Fruit fly (Drosophila melanogaster): ENCODE results near the gene CG31875.

The CG31875 gene

dm6 chr2L:10017363-10017762 lies 14.8 kb upstream of the CG31875 start, which contains the start of gene CG13131:
CG13131 (minus strand) TSS chr2L:10017463.
- TF ChIP-seq Dif (GFP tag; optimal IDR thresholded peaks at IDR 0.05; ENCODE audit: partially characterized antibody), result no peak
- TF ChIP-seq dsf (GFP tag; optimal IDR thresholded peaks at IDR 0.05; ENCODE audit: borderline replicate concordance), result no peak
- TF ChIP-seq ey (GFP tag; optimal IDR thresholded peaks at IDR 0.05), result no peak

dm6 chr2L:10009800-10010658 lies 7.5 kb upstream of the CG31875 start:
- no peak for TF ChIP-seq pan (optimal IDR thresholded peaks at IDR 0.05)
- TF ChIP-seq OdsH (GFP tag; optimal IDR thresholded peaks at IDR 0.05), result peak; percentile 100
- TF ChIP-seq Hnf4 (GFP tag; optimal IDR thresholded peaks at IDR 0.05), result peak; percentile 99
- TF ChIP-seq tai (GFP tag; optimal IDR thresholded peaks at IDR 0.05), result peak; percentile 98
- peak; percentile 98 for TF ChIP-seq CG9705 (GFP tag; optimal IDR thresholded peaks at IDR 0.05)
- TF ChIP-seq Dfd (GFP tag; optimal IDR thresholded peaks at IDR 0.05), result peak; percentile 84
- TF ChIP-seq fru (GFP tag; optimal IDR thresholded peaks at IDR 0.05), result peak; percentile 99
- TF ChIP-seq CrebA (GFP tag; optimal IDR thresholded peaks at IDR 0.05; ENCODE audit: borderline replicate concordance), result peak; percentile 81
- peak; percentile 96 for TF ChIP-seq dsf (GFP tag; optimal IDR thresholded peaks at IDR 0.05; ENCODE audit: borderline replicate concordance)
- TF ChIP-seq dmrt93B (GFP tag; optimal IDR thresholded peaks at IDR 0.05), result peak; percentile 98
- TF ChIP-seq brk (GFP tag; optimal IDR thresholded peaks at IDR 0.05), result peak; percentile 96
- TF ChIP-seq sv (GFP tag; optimal IDR thresholded peaks at IDR 0.05), result peak; percentile 94
- no peak for TF ChIP-seq Hr78 (GFP tag; optimal IDR thresholded peaks at IDR 0.05)
- TF ChIP-seq rgr (GFP tag; optimal IDR thresholded peaks at IDR 0.05), result peak; percentile 99
- peak; percentile 100 for TF ChIP-seq h (GFP tag; optimal IDR thresholded peaks at IDR 0.05)
- TF ChIP-seq Mio (GFP tag; optimal IDR thresholded peaks at IDR 0.05), result peak; percentile 95
- peak; percentile 98 for TF ChIP-seq sage (GFP tag; optimal IDR thresholded peaks at IDR 0.05)
- no peak for TF ChIP-seq lola (GFP tag; optimal IDR thresholded peaks at IDR 0.05)
- TF ChIP-seq Sp1 (GFP tag; optimal IDR thresholded peaks at IDR 0.05), result peak; percentile 98
- TF ChIP-seq Dif (GFP tag; optimal IDR thresholded peaks at IDR 0.05; ENCODE audit: partially characterized antibody), result peak; percentile 26
- no peak for TF ChIP-seq Myc (optimal IDR thresholded peaks at IDR 0.05)
- TF ChIP-seq ey (GFP tag; optimal IDR thresholded peaks at IDR 0.05), result peak; percentile 100
- peak; percentile 95 for TF ChIP-seq Rel (GFP tag; optimal IDR thresholded peaks at IDR 0.05)
- TF ChIP-seq Rel (tag; optimal IDR thresholded peaks at IDR 0.05), result peak; percentile 87
- peak; percentile 95 for TF ChIP-seq jim (GFP tag; optimal IDR thresholded peaks at IDR 0.05)
- TF ChIP-seq Jra (GFP tag; optimal IDR thresholded peaks at IDR 0.05), result peak; percentile 98
- TF ChIP-seq br (GFP tag; optimal IDR thresholded peaks at IDR 0.05), result peak; percentile 99
- no peak for TF ChIP-seq Abd-B (GFP tag; optimal IDR thresholded peaks at IDR 0.05)
- peak; percentile 99 for TF ChIP-seq HLH106 (tag; optimal IDR thresholded peaks at IDR 0.05)
- TF ChIP-seq N (GFP tag; optimal IDR thresholded peaks at IDR 0.05), result no peak
- TF ChIP-seq Hr83 (GFP tag; optimal IDR thresholded peaks at IDR 0.05; ENCODE audit: poor library complexity, severe bottlenecking), result peak; percentile 99
- TF ChIP-seq psq (GFP tag; optimal IDR thresholded peaks at IDR 0.05), result peak; percentile 98
- peak; percentile 98 for TF ChIP-seq GATAd (GFP tag; optimal IDR thresholded peaks at IDR 0.05)
- peak; percentile 98 for TF ChIP-seq CG32264 (GFP tag; optimal IDR thresholded peaks at IDR 0.05)
- TF ChIP-seq usp (GFP tag; optimal IDR thresholded peaks at IDR 0.05), result no peak
- TF ChIP-seq woc (GFP tag; optimal IDR thresholded peaks at IDR 0.05), result peak; percentile 97
- TF ChIP-seq dl (GFP tag; optimal IDR thresholded peaks at IDR 0.05; ENCODE audit: insufficient read depth in 1 of 2, partially characterized antibody in 2 of 2), result peak; percentile 42 to 70
- peak; percentile 97 to 100 for TF ChIP-seq foxo (GFP tag; optimal IDR thresholded peaks at IDR 0.05)
- TF ChIP-seq Vsx2 (GFP tag; optimal IDR thresholded peaks at IDR 0.05; ENCODE audit: partially characterized antibody), result peak; percentile 35
